Worm (Caenorhabditis elegans) whole organism, L3 larva: ENCODE measurements around the gene frm-5.1.

Experiments
- R02D3.7 ChIP-seq: fragments of 150-350 bp; optimal IDR thresholded peaks from 2 replicates; lab custom pipeline; 2014; ENCODE audit warnings: missing biosample characterization, missing genetic modification characterization
- ama-1 ChIP-seq: fragments of 150-350 bp; optimal IDR thresholded peaks from 2 replicates; lab custom pipeline; 2018
- ceh-28 ChIP-seq: fragments of 150-350 bp; optimal IDR thresholded peaks from 2 replicates; lab custom pipeline; 2014; ENCODE audit warnings: missing biosample characterization, missing genetic modification reagents, missing genetic modification characterization
- ceh-9 ChIP-seq: sonication (generic microtip); optimal IDR thresholded peaks from 2 replicates; lab custom pipeline; 2018; ENCODE audit warnings: missing biosample characterization, missing genetic modification characterization
- egl-27 ChIP-seq: sonication (generic microtip); optimal IDR thresholded peaks from 4 replicates; lab custom pipeline; 2017; ENCODE audit warnings: missing biosample characterization, missing genetic modification reagents, missing genetic modification characterization
- egl-5 ChIP-seq: fragments of 150-350 bp; optimal IDR thresholded peaks from 2 replicates; lab custom pipeline; 2017; ENCODE audit warnings: missing biosample characterization, missing genetic modification reagents, missing genetic modification characterization, inconsistent platforms
- elt-1 ChIP-seq: fragments of 150-350 bp; optimal IDR thresholded peaks from 2 replicates; lab custom pipeline; 2014; ENCODE audit warnings: missing biosample characterization, missing genetic modification characterization
- elt-2 ChIP-seq: sonication (generic microtip); optimal IDR thresholded peaks from 2 replicates; lab custom pipeline; 2016; ENCODE audit warnings: missing genetic modification reagents, mild to moderate bottlenecking, missing genetic modification characterization, missing compliant biosample characterization
- eor-1 ChIP-seq, 2 experiments: fragments of 150-350 bp; optimal IDR thresholded peaks; 2 replicates each; lab custom pipeline; 2014 to 2018; ENCODE audit warnings: missing biosample characterization in 2 of 2, missing genetic modification characterization in 2 of 2
- fkh-10 ChIP-seq: sonication (generic microtip); optimal IDR thresholded peaks from 2 replicates; lab custom pipeline; 2017; ENCODE audit warnings: missing biosample characterization, missing genetic modification reagents, missing genetic modification characterization
- fos-1 ChIP-seq: fragments of 150-350 bp; optimal IDR thresholded peaks from 2 replicates; lab custom pipeline; 2014; ENCODE audit warnings: missing biosample characterization, missing genetic modification characterization
- hmg-11 ChIP-seq: sonication (generic microtip); optimal IDR thresholded peaks from 2 replicates; lab custom pipeline; 2016; ENCODE audit warnings: missing genetic modification characterization, missing compliant biosample characterization
- jun-1 ChIP-seq: fragments of 150-350 bp; optimal IDR thresholded peaks from 2 replicates; lab custom pipeline; 2014; ENCODE audit warnings: missing biosample characterization, missing genetic modification reagents, missing genetic modification characterization
- lin-39 ChIP-seq: fragments of 150-350 bp; optimal IDR thresholded peaks from 2 replicates; lab custom pipeline; 2018; ENCODE audit warnings: missing biosample characterization, missing genetic modification reagents, missing genetic modification characterization
- lsy-12 ChIP-seq: sonication (generic microtip); optimal IDR thresholded peaks from 2 replicates; lab custom pipeline; 2016; ENCODE audit warnings: mild to moderate bottlenecking, missing genetic modification characterization, missing compliant biosample characterization
- nfya-1 ChIP-seq: sonication (generic microtip); optimal IDR thresholded peaks from 2 replicates; lab custom pipeline; 2017; ENCODE audit warnings: missing genetic modification characterization, mild to moderate bottlenecking, missing compliant biosample characterization, antibody characterized with exemption, moderate library complexity; ENCODE audit not compliant: insufficient read depth
- nhr-11 ChIP-seq: fragments of 150-350 bp; optimal IDR thresholded peaks from 2 replicates; lab custom pipeline; 2014; ENCODE audit warnings: missing biosample characterization, missing genetic modification characterization
- nhr-23 ChIP-seq: fragments of 150-350 bp; optimal IDR thresholded peaks from 2 replicates; lab custom pipeline; 2014; ENCODE audit warnings: missing biosample characterization, missing genetic modification reagents, missing genetic modification characterization
- nhr-237 ChIP-seq: fragments of 150-350 bp; optimal IDR thresholded peaks from 2 replicates; lab custom pipeline; 2014; ENCODE audit warnings: missing biosample characterization, missing genetic modification characterization
- nhr-25 ChIP-seq: sonication (generic microtip); optimal IDR thresholded peaks from 2 replicates; lab custom pipeline; 2017; ENCODE audit warnings: missing biosample characterization, missing genetic modification characterization
- nhr-43 ChIP-seq: sonication (generic microtip); optimal IDR thresholded peaks from 2 replicates; lab custom pipeline; 2016; ENCODE audit warnings: mild to moderate bottlenecking, missing genetic modification characterization, missing compliant biosample characterization; ENCODE audit not compliant: poor library complexity, severe bottlenecking
- nhr-76 ChIP-seq: fragments of 150-350 bp; sonication (generic microtip); optimal IDR thresholded peaks from 5 replicates; lab custom pipeline; 2014; ENCODE audit warnings: missing biosample characterization, missing genetic modification characterization
- nhr-77 ChIP-seq: fragments of 150-350 bp; optimal IDR thresholded peaks from 2 replicates; lab custom pipeline; 2014; ENCODE audit warnings: missing biosample characterization, missing genetic modification characterization
- pha-4 ChIP-seq: fragments of 150-350 bp; optimal IDR thresholded peaks from 2 replicates; lab custom pipeline; 2014; ENCODE audit warnings: missing biosample characterization, missing genetic modification reagents, missing genetic modification characterization
- sea-2 ChIP-seq: fragments of 150-350 bp; sonication (generic microtip); optimal IDR thresholded peaks from 4 replicates; lab custom pipeline; 2014; ENCODE audit warnings: missing biosample characterization, missing genetic modification reagents, missing genetic modification characterization
- tbx-2 ChIP-seq: sonication (generic microtip); optimal IDR thresholded peaks from 2 replicates; lab custom pipeline; 2016; ENCODE audit warnings: mild to moderate bottlenecking, missing genetic modification characterization, missing compliant biosample characterization
- ztf-11 ChIP-seq: fragments of 150-350 bp; optimal IDR thresholded peaks from 2 replicates; lab custom pipeline; 2014; ENCODE audit warnings: missing biosample characterization, missing genetic modification characterization
- ztf-4 ChIP-seq: fragments of 150-350 bp; optimal IDR thresholded peaks from 2 replicates; lab custom pipeline; 2014; ENCODE audit warnings: missing biosample characterization, missing genetic modification characterization

The frm-5.1 gene

DNA sequence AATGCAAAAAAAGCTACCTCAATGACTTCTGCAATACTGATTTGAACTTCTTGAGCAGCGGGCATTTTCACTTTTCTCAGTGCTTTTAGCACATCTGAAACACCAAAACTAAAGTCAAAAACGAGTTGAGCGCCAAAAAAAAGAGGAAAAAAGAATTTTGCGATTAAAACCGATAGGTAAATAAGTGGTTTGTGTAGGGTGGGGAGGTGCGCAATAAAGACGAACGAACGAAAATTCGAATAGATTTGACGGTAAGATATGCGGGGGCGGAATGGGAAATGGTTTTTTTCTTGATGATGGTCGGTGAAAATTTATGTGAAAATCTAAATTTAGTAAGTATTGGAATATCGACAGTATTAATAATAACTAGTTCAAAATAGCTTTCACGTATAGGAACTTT is at the start of gene frm-5.1:
Gene frm-5.1 (minus strand): TSS at position 101 of the 400 bp plus-strand sequence.
- peak; percentile 37 for TF ChIP-seq ama-1 (lab: Kevin White, UChicago)
- TF ChIP-seq nhr-237 (tag; lab: Kevin White, UChicago) = no peak

DNA sequence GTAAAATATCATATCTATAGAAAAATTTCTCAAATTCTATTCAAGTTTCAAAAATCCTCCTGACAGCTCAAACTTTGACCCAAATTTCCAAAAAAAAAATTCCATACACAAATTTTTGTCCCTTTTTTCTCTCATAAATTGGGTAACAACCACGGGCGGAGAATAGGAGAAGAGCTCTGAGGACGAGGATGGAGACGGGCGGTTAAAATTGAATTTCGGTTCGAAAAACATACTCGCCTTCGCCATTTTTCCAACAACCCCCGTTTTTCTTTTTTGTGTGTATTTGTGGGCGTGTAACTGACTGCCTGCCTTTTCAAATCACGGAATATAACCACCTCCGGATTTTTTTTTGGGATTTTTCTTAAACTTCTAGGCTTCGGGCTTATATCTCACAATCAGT is 49.0 kb upstream of the frm-5.1 start:
- TF ChIP-seq lsy-12 (tag; lab: Kevin White, UChicago) (no peak), fkh-10 (GFP tag; lab: Kevin White, UChicago) (peak; percentile 44)

DNA sequence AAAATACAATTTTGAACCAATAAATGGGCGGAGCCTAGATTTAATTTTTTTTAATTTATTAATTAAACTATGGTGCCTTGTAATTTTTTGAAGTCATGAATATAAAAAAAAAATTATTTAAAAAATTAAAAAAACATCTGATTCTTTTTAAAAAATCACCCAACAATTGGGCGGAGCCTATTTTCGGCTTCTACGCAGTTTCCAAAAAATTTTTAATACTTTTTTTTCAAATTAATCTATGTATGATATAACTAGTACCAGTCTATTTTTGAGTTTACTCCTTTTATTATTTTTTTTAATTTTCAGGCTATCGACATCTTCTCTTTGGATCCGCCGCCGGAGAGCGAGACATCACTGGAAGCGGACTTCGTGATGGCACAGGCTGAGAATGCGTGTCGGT is 43.0 kb upstream of the frm-5.1 start, which contains the start of gene tpa-1:
Gene tpa-1 (plus strand): TSS at position 301 of the 400 bp plus-strand sequence.
- TF ChIP-seq nhr-25 (tag; lab: Kevin White, UChicago) = no peak
- no peak for TF ChIP-seq elt-1 (tag; lab: Kevin White, UChicago)
- TF ChIP-seq ceh-9 (tag; lab: Kevin White, UChicago) = no peak

ce11 chrIV:89991-90390 is 41.3 kb upstream of the frm-5.1 start, which contains the start of gene scl-23:
scl-23 (minus strand) TSS chrIV:90091.
- TF ChIP-seq tbx-2 (tag; lab: Kevin White, UChicago) (no peak), eor-1 (tag; optimal IDR thresholded peaks at IDR 0.05; lab: Kevin White, UChicago) (no peak), ceh-9 (tag; lab: Kevin White, UChicago) (no peak), nhr-25 (tag; lab: Kevin White, UChicago) (no peak), nfya-1 (tag; lab: Kevin White, UChicago) (no peak), egl-27 (tag; lab: Kevin White, UChicago) (no peak), nhr-43 (tag; lab: Kevin White, UChicago) (no peak)
- TF ChIP-seq, all 47 proteins: peak for 0

DNA sequence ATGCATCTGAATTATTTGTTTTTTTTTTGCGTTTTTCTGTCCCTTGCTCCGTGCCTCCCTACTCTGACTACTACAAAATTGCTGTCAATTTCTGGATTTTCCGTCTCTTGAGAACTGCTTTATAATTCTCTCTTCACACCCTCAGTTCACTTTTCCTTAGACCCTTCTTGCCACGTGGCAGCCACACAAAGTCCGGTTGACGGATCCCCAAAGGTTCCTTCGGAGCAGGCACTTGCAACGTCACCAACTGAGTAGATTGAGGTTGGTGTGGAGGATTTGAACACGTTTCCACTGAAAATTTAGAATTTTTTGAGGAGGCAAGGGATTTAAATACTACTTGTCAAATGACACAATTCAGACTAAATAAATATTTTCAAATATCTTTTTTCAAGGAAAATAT is 38.1 kb upstream of the frm-5.1 start:
- TF ChIP-seq fos-1 (no peak), ceh-28 (tag; lab: Kevin White, UChicago) (no peak), nhr-237 (tag; lab: Kevin White, UChicago) (no peak), nhr-76 (tag; lab: Kevin White, UChicago) (no peak), R02D3.7 (no peak), lin-39 (no peak), ama-1 (lab: Kevin White, UChicago) (no peak), sea-2 (no peak), nhr-77 (tag; lab: Kevin White, UChicago) (no peak), egl-27 (tag; lab: Kevin White, UChicago) (no peak), lsy-12 (tag; lab: Kevin White, UChicago) (no peak), nhr-23 (tag; lab: Kevin White, UChicago) (no peak), nhr-43 (tag; lab: Kevin White, UChicago) (no peak), pha-4 (tag; lab: Kevin White, UChicago) (no peak), ztf-4 (tag; lab: Kevin White, UChicago) (no peak), ceh-9 (tag; lab: Kevin White, UChicago) (no peak), jun-1 (no peak)

- TF ChIP-seq elt-2 (tag; lab: Kevin White, UChicago) = no peak
- no peak for TF ChIP-seq sea-2
- no peak for TF ChIP-seq nhr-11
- TF ChIP-seq ztf-11 (tag; lab: Kevin White, UChicago) = no peak
- peak; percentile 20 for TF ChIP-seq lin-39
- TF ChIP-seq elt-1 (tag; lab: Kevin White, UChicago) = no peak
- no peak for TF ChIP-seq egl-5 (tag; lab: Kevin White, UChicago)
- TF ChIP-seq hmg-11 (tag; lab: Kevin White, UChicago) = no peak
- TF ChIP-seq tbx-2 (tag; lab: Kevin White, UChicago) = no peak
Observed at ce11 chrIV:82309-82708, 33.6 kb upstream of the frm-5.1 start.

DNA sequence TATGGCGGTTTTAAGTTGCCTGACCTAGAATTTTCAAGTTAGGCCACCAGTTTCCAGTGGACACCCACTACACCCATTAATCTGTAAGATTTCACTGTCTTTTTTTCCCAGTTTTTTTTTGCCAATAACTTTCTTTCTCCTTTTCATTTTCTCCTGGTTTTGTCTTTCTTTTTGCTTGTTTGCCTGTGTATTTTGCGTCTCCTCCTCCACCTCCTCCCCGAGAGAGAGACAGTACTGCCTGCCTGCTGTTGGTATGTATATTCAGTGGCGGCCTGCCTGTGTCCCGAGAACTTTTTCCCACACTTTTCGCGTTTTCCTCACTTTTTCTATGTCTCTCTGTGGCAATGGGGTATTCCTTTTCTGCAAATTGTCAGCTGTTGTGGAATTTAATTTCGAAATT is 32.7 kb upstream of the frm-5.1 start:
- TF ChIP-seq jun-1 (no peak), pha-4 (tag; lab: Kevin White, UChicago) (peak; percentile 53), hmg-11 (tag; lab: Kevin White, UChicago) (peak; percentile 44)
